Fruit fly (Drosophila melanogaster): ENCODE data around the gene bbx.

Gene bbx

DNA sequence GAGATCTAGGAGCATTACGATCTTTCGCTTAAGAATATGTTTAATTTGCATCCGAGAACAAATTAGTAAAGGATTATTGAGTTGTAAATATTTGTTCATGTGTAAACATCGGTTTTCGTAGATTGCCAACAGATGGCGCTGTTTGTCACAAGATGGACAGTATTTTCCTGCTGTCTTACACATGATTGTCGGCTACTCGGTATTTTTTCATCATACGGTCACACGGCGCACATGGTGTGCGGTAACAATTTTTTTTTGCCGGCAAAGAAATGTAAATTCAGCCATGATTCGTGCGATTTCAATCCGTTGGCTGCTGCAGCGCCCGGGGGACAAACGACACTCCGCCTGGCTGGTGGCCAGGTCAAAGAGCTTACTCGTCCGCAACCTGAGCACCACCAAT, at the start of gene bbx, which contains the start of gene waw (continued):
- TF ChIP-seq wor (GFP tag; IDR thresholded peaks at IDR 0.05) (no peak), CG5953 (GFP tag; IDR thresholded peaks at IDR 0.05) (no peak), cwo (GFP tag; optimal IDR thresholded peaks at IDR 0.05) (no peak), HLH3B (GFP tag; IDR thresholded peaks at IDR 0.05) (no peak), CG8924 (tag; optimal IDR thresholded peaks at IDR 0.05) (no peak), stwl (tag; optimal IDR thresholded peaks at IDR 0.05) (peak; percentile 57), lbe (GFP tag; optimal IDR thresholded peaks at IDR 0.05) (no peak), Fer1 (GFP tag; optimal IDR thresholded peaks at IDR 0.05) (peak; percentile 44), CG13424 (tag; optimal IDR thresholded peaks at IDR 0.05) (peak; percentile 46), az2 (GFP tag; optimal IDR thresholded peaks at IDR 0.05) (no peak), dm (GFP tag; optimal IDR thresholded peaks at IDR 0.05) (peak; percentile 84), Trl (optimal IDR thresholded peaks at IDR 0.05) (no peak), Trl (GFP tag; optimal IDR thresholded peaks at IDR 0.05) (peak; percentile 25), esg (GFP tag; conservative IDR thresholded peaks at IDR 0.05) (no peak), CG2202 (tag; optimal IDR thresholded peaks at IDR 0.05) (no peak), Hmr (GFP tag; optimal IDR thresholded peaks at IDR 0.05) (no peak), kni (GFP tag; optimal IDR thresholded peaks at IDR 0.05) (peak; percentile 53), Xbp1 (GFP tag; optimal IDR thresholded peaks at IDR 0.05) (peak; percentile 8), bcd (GFP tag; optimal IDR thresholded peaks at IDR 0.05) (peak; percentile 21)

DNA sequence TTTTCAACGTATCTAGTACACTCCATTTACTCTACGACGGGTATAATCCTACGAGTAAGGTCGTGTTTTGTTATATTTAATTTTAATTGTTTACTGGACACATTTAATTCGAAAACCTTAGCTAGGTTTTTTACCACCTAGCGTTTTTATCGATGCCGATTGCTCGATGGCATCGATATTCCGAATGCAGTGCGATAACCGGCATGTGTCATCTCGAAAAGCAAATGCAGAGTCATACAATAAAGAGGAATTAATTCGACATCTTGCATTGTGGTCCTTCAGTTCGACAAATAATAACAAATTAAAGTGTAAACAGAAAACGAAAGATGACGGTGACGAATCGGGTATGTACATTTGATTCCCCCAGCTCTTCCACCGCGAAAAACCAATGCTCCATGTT, 47.0 kb upstream of the bbx start, which contains the start of gene Rpt6:
Gene Rpt6 (plus strand): TSS at position 201 of the 400 bp plus-strand sequence.
- TF ChIP-seq CG8388 (GFP tag; optimal IDR thresholded peaks at IDR 0.05) (no peak), lola (GFP tag; optimal IDR thresholded peaks at IDR 0.05) (no peak), CG6272 (GFP tag; IDR thresholded peaks at IDR 0.05) (no peak), Dek (tag; optimal IDR thresholded peaks at IDR 0.05) (no peak), CTCF (GFP tag; optimal IDR thresholded peaks at IDR 0.05) (peak; percentile 46), CG16863 (GFP tag; optimal IDR thresholded peaks at IDR 0.05) (peak; percentile 9), CG31441 (GFP tag; IDR thresholded peaks at IDR 0.05) (no peak), CG13287 (GFP tag; IDR thresholded peaks at IDR 0.05; ENCODE audit: partially characterized antibody) (peak; percentile 80), hth (optimal IDR thresholded peaks at IDR 0.05) (no peak), CG33213 (GFP tag; optimal IDR thresholded peaks at IDR 0.05) (peak; percentile 20), Fer1 (GFP tag; optimal IDR thresholded peaks at IDR 0.05) (no peak), Ets97D (GFP tag; optimal IDR thresholded peaks at IDR 0.05) (peak; percentile 39), trem (tag; optimal IDR thresholded peaks at IDR 0.05) (peak; percentile 12), lbe (GFP tag; optimal IDR thresholded peaks at IDR 0.05) (peak; percentile 2), B-H2 (GFP tag; optimal IDR thresholded peaks at IDR 0.05) (peak; percentile 18), CG18011 (GFP tag; optimal IDR thresholded peaks at IDR 0.05) (no peak), CG30020 (tag; optimal IDR thresholded peaks at IDR 0.05) (peak; percentile 10), amos (GFP tag; IDR thresholded peaks at IDR 0.05; ENCODE audit: partially characterized antibody) (peak; percentile 81), zen2 (GFP tag; IDR thresholded peaks at IDR 0.05; ENCODE audit: partially characterized antibody) (peak; percentile 66; the same call in 1 of the 3 replicates), Xrp1 (GFP tag; IDR thresholded peaks at IDR 0.05) (no peak), Dip3 (GFP tag; optimal IDR thresholded peaks at IDR 0.05) (no peak), CG7271 (tag; optimal IDR thresholded peaks at IDR 0.05) (no peak), Sry-δ (GFP tag; optimal IDR thresholded peaks at IDR 0.05) (peak; percentile 94), row (GFP tag; IDR thresholded peaks at IDR 0.05) (peak; percentile 44; the same call in 2 of the 3 replicates), HLH4C (GFP tag; IDR thresholded peaks at IDR 0.05; ENCODE audit: partially characterized antibody) (peak; percentile 80), pzg (GFP tag; optimal IDR thresholded peaks at IDR 0.05) (peak; percentile 80), gro (GFP tag; optimal IDR thresholded peaks at IDR 0.05) (peak; percentile 21), Poxn (GFP tag; IDR thresholded peaks at IDR 0.05) (no peak), CG4424 (GFP tag; optimal IDR thresholded peaks at IDR 0.05) (no peak), CG14710 (tag; optimal IDR thresholded peaks at IDR 0.05) (peak; percentile 45), CG9876 (GFP tag; optimal IDR thresholded peaks at IDR 0.05) (no peak), NfI (GFP tag; optimal IDR thresholded peaks at IDR 0.05) (no peak), CG3163 (GFP tag; optimal IDR thresholded peaks at IDR 0.05) (no peak), da (GFP tag; optimal IDR thresholded peaks at IDR 0.05) (no peak), CG15479 (GFP tag; optimal IDR thresholded peaks at IDR 0.05) (no peak)

Data from whole organism, embryonic.